Worm (Caenorhabditis elegans): Measurements from ENCODE around the gene srbc-38.

srbc-38 gene

DNA sequence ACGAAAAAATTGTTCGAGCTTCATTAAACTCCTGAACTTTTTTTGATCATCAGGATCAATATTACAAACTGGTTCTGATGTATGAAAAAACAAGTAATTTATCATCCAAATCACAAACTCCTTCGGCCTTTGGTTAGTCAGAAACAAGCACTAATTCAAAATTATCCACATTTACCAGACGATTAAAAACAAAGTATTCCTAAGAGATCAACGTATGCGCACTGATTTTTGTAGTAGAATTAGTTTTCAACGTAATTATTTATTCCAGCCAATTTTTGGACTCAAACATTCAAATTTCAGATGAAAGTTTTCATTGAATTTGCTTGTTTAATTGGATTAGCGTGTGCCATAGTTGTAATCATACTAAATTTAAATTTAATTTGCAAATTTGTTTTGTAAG is at the start of gene srbc-38:
Gene srbc-38, plus strand, starts transcription at position 301 of the 400 bp plus-strand sequence.
- TF ChIP-seq unc-62 (GFP tag; optimal IDR thresholded peaks at IDR 0.05) = no peak

DNA sequence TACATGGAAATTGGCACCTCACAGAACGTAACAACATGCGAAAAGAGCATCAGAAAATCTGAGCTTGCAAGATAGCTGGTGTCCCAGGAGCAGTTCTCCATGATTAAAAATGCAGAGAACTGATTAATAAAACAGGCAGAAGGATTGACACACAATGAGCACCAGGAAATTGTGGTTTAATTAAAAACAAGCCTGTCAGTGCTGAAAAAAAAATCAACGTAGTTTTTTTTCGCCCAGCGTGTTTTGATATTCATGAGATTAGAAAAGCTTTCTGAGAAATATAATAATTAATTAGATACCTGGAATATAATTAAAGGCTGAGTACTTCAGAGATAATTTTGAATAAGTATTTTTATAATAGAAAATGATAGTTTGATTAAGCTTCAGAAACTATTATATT is 49.3 kb upstream of the srbc-38 start, which contains the start of gene srh-246:
Gene srh-246, minus strand, starts transcription at position 101 of the 400 bp plus-strand sequence.
- no peak for TF ChIP-seq unc-62 (GFP tag; optimal IDR thresholded peaks at IDR 0.05)

DNA sequence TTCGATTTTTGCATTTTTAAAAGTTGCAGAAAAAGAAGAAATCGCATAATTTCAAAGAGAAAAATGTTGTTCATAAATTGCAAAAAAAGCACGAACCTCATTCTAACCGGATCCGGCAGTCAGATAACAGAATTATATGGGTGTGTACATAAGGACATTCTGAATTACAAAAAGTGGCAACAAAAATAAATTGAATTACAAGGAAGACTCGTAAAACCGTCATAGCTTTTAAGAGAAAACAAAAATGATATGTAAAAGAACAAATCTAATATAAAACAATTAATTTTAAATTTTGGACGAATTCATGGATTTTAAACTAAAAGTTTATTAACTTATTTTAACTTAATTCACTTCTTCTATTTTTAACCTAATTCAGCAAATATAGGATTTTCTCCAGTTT is 46.8 kb upstream of the srbc-38 start, which contains the start of gene F31F4.17:
Gene F31F4.17, minus strand, starts transcription at position 101 of the 400 bp plus-strand sequence.
- TF ChIP-seq unc-62 (GFP tag; optimal IDR thresholded peaks at IDR 0.05) = no peak

ce11 chrV:664337-664847 is 42.6 kb upstream of the srbc-38 start, which contains the start of the genes F31F4.11 and srh-266:
TSS of gene F31F4.11 (minus strand) at chrV:664437.
TSS of gene srh-266 (plus strand) at chrV:664797.
- no peak for TF ChIP-seq unc-62 (GFP tag; optimal IDR thresholded peaks at IDR 0.05)

- TF ChIP-seq unc-62 (GFP tag; optimal IDR thresholded peaks at IDR 0.05) = no peak
Observed at ce11 chrV:667459-667858, 39.6 kb upstream of the srbc-38 start, which contains the start of gene nhr-180. TSS of gene nhr-180 (minus strand) at chrV:667510.

DNA sequence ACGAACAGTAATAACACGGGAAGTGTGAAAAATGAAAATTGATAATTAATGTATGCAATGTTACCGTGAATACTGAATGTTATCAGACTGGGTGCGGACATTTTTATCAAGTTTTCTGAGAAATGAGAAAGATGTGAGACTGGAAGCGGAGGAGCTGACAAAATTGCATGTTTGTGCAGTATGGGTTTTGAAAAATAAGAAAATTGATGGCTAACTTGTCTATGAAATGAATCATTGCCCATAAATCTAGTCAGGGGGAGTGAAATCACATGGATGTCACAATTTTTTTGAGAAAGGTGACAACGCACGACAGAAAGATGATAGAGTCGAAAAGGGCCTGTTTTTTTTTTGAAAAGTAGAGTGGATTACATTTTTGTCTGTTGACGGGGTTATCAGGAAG is 35.7 kb upstream of the srbc-38 start, which contains the start of gene sru-24:
Gene sru-24, minus strand, starts transcription at position 101 of the 400 bp plus-strand sequence.
- no peak for TF ChIP-seq unc-62 (GFP tag; optimal IDR thresholded peaks at IDR 0.05)

ce11 chrV:674213-674612 is 32.8 kb upstream of the srbc-38 start, which contains the start of gene sru-25:
TSS of gene sru-25 (minus strand) at chrV:674313.
- no peak for TF ChIP-seq unc-62 (GFP tag; optimal IDR thresholded peaks at IDR 0.05)

DNA sequence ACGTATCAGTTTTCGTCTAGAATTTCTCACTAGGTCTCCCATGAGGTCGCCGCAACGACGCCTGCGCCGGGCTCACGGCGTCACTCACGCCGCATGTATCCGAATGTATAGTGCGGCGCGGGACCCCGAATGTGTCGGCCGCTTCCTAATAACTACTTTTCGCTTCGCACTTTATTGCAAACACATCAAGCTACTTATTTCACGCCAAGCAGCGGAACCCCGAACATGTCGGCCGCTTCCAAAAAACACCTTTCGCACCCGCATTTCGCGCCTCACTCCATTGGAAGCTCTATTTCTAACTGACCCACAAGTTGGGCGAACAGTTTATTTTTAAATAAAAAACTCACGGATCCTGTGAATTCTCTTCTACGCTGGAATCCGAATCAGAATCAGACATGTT is 30.9 kb upstream of the srbc-38 start:
- TF ChIP-seq unc-62 (GFP tag; optimal IDR thresholded peaks at IDR 0.05) = no peak

- TF ChIP-seq unc-62 (GFP tag; optimal IDR thresholded peaks at IDR 0.05) = no peak
Observed at ce11 chrV:676550-677084, 30.4 kb upstream of the srbc-38 start, which contains the start of the genes fbxa-72 and srx-21. TSS of gene fbxa-72 (minus strand) at chrV:676753. TSS of gene srx-21 (plus strand) at chrV:677034.

ce11 chrV:679663-680062 is 27.4 kb upstream of the srbc-38 start, which contains the start of gene srx-22:
TSS of gene srx-22 (plus strand) at chrV:679963.
- no peak for TF ChIP-seq unc-62 (GFP tag; optimal IDR thresholded peaks at IDR 0.05)

- TF ChIP-seq unc-62 (GFP tag; optimal IDR thresholded peaks at IDR 0.05) = no peak
Observed at ce11 chrV:682031-682430, 25.0 kb upstream of the srbc-38 start, which contains the start of gene srx-23. TSS of gene srx-23 (plus strand) at chrV:682331.

ce11 chrV:683858-684257 is 23.2 kb upstream of the srbc-38 start, which contains the start of gene F31F4.1:
TSS of gene F31F4.1 (plus strand) at chrV:684060.
- no peak for TF ChIP-seq unc-62 (GFP tag; optimal IDR thresholded peaks at IDR 0.05)

DNA sequence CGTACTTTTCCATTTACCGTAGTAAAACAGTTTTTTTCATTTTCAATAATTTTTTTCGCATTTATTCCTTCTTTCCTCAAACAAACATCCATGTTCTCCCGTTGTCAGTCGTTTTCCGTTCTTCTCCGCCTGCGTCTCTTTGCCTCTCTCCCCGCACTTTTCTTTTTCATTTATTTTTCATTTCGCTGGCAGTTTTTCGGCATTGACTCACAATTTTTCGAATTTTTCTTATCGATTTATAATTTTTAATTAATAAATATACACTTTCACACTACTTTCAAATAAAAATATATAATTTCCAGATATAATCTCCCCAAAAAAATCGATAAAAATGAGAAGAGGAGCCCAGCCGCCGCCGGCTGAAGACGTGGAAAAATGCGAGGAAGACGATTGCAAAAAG is 19.6 kb upstream of the srbc-38 start, which contains the start of gene H25P19.1:
Gene H25P19.1, plus strand, starts transcription at position 301 of the 400 bp plus-strand sequence.
- TF ChIP-seq unc-62 (GFP tag; optimal IDR thresholded peaks at IDR 0.05) = no peak

DNA sequence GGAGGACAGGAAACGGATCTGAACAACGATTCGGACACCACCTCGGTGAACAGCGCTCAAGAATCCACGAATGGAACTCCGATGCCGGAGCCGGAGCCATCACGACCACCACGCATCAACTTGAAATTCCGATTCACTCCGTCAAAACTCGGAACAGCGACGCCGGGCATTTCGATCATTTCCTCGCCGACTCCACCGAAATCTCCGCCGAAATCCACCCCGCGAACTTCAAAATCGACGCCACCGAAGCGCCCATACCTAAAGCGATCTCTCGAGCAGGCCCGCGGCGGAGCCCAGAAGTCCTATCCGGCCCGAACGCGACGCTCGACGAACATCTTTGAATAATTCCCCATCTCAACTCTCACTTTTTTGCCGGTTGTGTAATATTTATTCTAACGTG is 17.5 kb upstream of the srbc-38 start:
- TF ChIP-seq unc-62 (GFP tag; optimal IDR thresholded peaks at IDR 0.05) = no peak

- no peak for TF ChIP-seq unc-62 (GFP tag; optimal IDR thresholded peaks at IDR 0.05)
Observed at ce11 chrV:692720-693422, 14.1 kb upstream of the srbc-38 start, which contains the start of gene srx-4. TSS of gene srx-4 (minus strand) at chrV:692770.

DNA sequence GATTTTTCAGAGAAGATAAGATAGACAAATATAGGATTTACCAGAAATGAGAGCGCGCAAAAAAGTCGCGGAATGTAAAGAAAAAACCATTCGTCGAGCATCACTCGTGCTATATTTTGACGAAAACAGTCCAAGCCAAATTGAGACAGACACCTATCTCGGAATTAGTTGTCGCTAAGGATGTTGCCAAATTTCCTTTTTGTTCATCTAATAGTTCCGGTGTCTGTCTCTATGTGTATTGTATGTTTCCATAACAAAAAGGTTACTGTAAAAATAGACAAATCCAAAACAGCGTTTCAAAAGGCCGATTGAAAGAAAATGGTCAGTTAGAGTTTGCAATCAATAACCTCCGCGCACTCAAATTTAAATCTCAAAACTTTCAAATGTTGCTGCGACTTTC is 12.4 kb upstream of the srbc-38 start, which contains the start of gene srj-53:
Gene srj-53, minus strand, starts transcription at position 101 of the 400 bp plus-strand sequence.
- no peak for TF ChIP-seq unc-62 (GFP tag; optimal IDR thresholded peaks at IDR 0.05)

Data from whole organism, dauer.